Worm (Caenorhabditis elegans) whole organism, L3 larva: Measurements from ENCODE around the gene F32A11.1.

Experiments
- ZK546.5 ChIP-seq: sonication (generic microtip); optimal IDR thresholded peaks from 2 replicates; lab custom pipeline; 2017; ENCODE audit warnings: missing biosample characterization, missing genetic modification characterization
- aly-2 ChIP-seq: fragments of 150-350 bp; optimal IDR thresholded peaks from 2 replicates; lab custom pipeline; 2014; ENCODE audit warnings: missing biosample characterization, missing genetic modification characterization
- lin-15B ChIP-seq: fragments of 150-350 bp; optimal IDR thresholded peaks from 2 replicates; lab custom pipeline; 2014; ENCODE audit warnings: missing biosample characterization, missing genetic modification characterization
- nhr-11 ChIP-seq: fragments of 150-350 bp; optimal IDR thresholded peaks from 2 replicates; lab custom pipeline; 2014; ENCODE audit warnings: missing biosample characterization, missing genetic modification characterization
- pqm-1 ChIP-seq: fragments of 150-350 bp; optimal IDR thresholded peaks from 2 replicates; lab custom pipeline; 2017; ENCODE audit warnings: missing biosample characterization, missing genetic modification characterization, inconsistent platforms
- skn-1 ChIP-seq: fragments of 150-350 bp; optimal IDR thresholded peaks from 2 replicates; lab custom pipeline; 2014; ENCODE audit warnings: missing biosample characterization, missing genetic modification characterization
- snpc-4 ChIP-seq: fragments of 150-350 bp; optimal IDR thresholded peaks from 2 replicates; lab custom pipeline; 2014; ENCODE audit warnings: missing biosample characterization, missing genetic modification characterization
- tbx-2 ChIP-seq: sonication (generic microtip); optimal IDR thresholded peaks from 2 replicates; lab custom pipeline; 2016; ENCODE audit warnings: mild to moderate bottlenecking, missing genetic modification characterization, missing compliant biosample characterization

ce11 chrII:13149965-13150364, 7.2 kb upstream of the F32A11.1 start:
- TF ChIP-seq tbx-2 (tag; lab: Kevin White, UChicago) (no peak), lin-15B (tag; lab: Kevin White, UChicago) (no peak), snpc-4 (no peak), ZK546.5 (tag; lab: Kevin White, UChicago) (no peak), pqm-1 (tag; lab: Kevin White, UChicago) (no peak), skn-1 (tag; lab: Kevin White, UChicago) (no peak), nhr-11 (no peak), aly-2 (no peak)
